Fruit fly (Drosophila melanogaster) whole organism, prepupa: ENCODE data around the gene CG14072.

Experiments used
- Blimp-1 ChIP-seq: fragments of 200-800 bp; sonication (Bioruptor generic); optimal IDR thresholded peaks from 3 replicates; lab custom pipeline; 2017; ENCODE audit warnings: missing biosample characterization, missing genetic modification characterization, mild to moderate bottlenecking, moderate library complexity, missing genetic modification reagents
- CG11294 ChIP-seq: fragments of 200-800 bp; sonication (Bioruptor generic); IDR thresholded peaks from 2 replicates; pipeline ENCODE4 v1.3.6; 2022; ENCODE audit warnings: missing biosample characterization, missing genetic modification characterization
- CG11762 ChIP-seq: fragments of 200-800 bp; sonication (Bioruptor generic); optimal IDR thresholded peaks from 3 replicates; lab custom pipeline; 2016; ENCODE audit warnings: missing biosample characterization, missing genetic modification characterization; ENCODE audit not compliant: insufficient read depth
- CG11902 ChIP-seq: fragments of 200-800 bp; sonication (Bioruptor generic); optimal IDR thresholded peaks from 3 replicates; lab custom pipeline; 2016; ENCODE audit warnings: missing biosample characterization, missing genetic modification characterization
- CG15336 ChIP-seq: fragments of 200-800 bp; sonication (Bioruptor generic); IDR thresholded peaks from 2 replicates; pipeline ENCODE4 v1.3.6; 2022; ENCODE audit warnings: missing biosample characterization, missing genetic modification characterization
- CG1621 ChIP-seq: fragments of 200-800 bp; sonication (Bioruptor generic); optimal IDR thresholded peaks from 3 replicates; lab custom pipeline; 2018; ENCODE audit warnings: missing biosample characterization, mild to moderate bottlenecking, missing genetic modification characterization
- CG16779 ChIP-seq: fragments of 200-800 bp; sonication (Bioruptor generic); optimal IDR thresholded peaks from 3 replicates; lab custom pipeline; 2017; ENCODE audit warnings: missing biosample characterization, mild to moderate bottlenecking, missing genetic modification characterization
- CG3032 ChIP-seq: fragments of 200-800 bp; optimal IDR thresholded peaks from 2 replicates; lab custom pipeline; 2019; ENCODE audit warnings: missing biosample characterization, mild to moderate bottlenecking, missing genetic modification characterization, moderate library complexity
- CG3919 ChIP-seq: fragments of 200-800 bp; sonication (Bioruptor generic); optimal IDR thresholded peaks from 3 replicates; lab custom pipeline; 2016; ENCODE audit warnings: missing biosample characterization, missing genetic modification characterization
- CG6163 ChIP-seq: fragments of 200-800 bp; sonication (Bioruptor generic); IDR thresholded peaks from 3 replicates; pipeline ENCODE4 v1.3.6; 2022; ENCODE audit warnings: missing biosample characterization, missing genetic modification characterization
- CG6276 ChIP-seq: fragments of 200-800 bp; sonication (Bioruptor generic); optimal IDR thresholded peaks from 2 replicates; lab custom pipeline; 2017; ENCODE audit warnings: missing biosample characterization, mild to moderate bottlenecking, missing genetic modification characterization
- CG6854 ChIP-seq: fragments of 200-800 bp; sonication (Bioruptor generic); optimal IDR thresholded peaks from 2 replicates; lab custom pipeline; 2017; ENCODE audit warnings: missing biosample characterization, mild to moderate bottlenecking, missing genetic modification characterization
- CG8632 ChIP-seq: fragments of 200-800 bp; sonication (Bioruptor generic); optimal IDR thresholded peaks from 3 replicates; lab custom pipeline; 2016; ENCODE audit warnings: missing biosample characterization, missing genetic modification characterization
- CG9139 ChIP-seq: fragments of 200-800 bp; sonication (Bioruptor generic); optimal IDR thresholded peaks from 3 replicates; lab custom pipeline; 2017; ENCODE audit warnings: missing biosample characterization, mild to moderate bottlenecking, missing genetic modification characterization
- Eip75B ChIP-seq: fragments of 200-800 bp; sonication (Bioruptor generic); optimal IDR thresholded peaks from 3 replicates; lab custom pipeline; 2016; ENCODE audit warnings: missing biosample characterization, missing genetic modification characterization
- Eip78C ChIP-seq: fragments of 200-800 bp; sonication (Bioruptor generic); peaks from one replicate; lab custom pipeline; 2016; ENCODE audit warnings: missing biosample characterization, missing genetic modification characterization
- Eip93F ChIP-seq: fragments of 200-800 bp; sonication (Bioruptor generic); optimal IDR thresholded peaks from 2 replicates; lab custom pipeline; 2016; ENCODE audit warnings: missing biosample characterization, mild to moderate bottlenecking, missing genetic modification characterization
- Ets21C ChIP-seq: fragments of 200-800 bp; sonication (Bioruptor generic); optimal IDR thresholded peaks from 3 replicates; lab custom pipeline; 2016; ENCODE audit warnings: missing biosample characterization, missing genetic modification characterization
- Ets96B ChIP-seq: fragments of 200-800 bp; optimal IDR thresholded peaks from 2 replicates; lab custom pipeline; 2019; ENCODE audit warnings: missing biosample characterization, mild to moderate bottlenecking, missing genetic modification characterization, moderate library complexity
- Gug ChIP-seq: fragments of 200-800 bp; sonication (Bioruptor generic); IDR thresholded peaks from 2 replicates; pipeline ENCODE4 v1.3.6; 2022; ENCODE audit warnings: missing biosample characterization, missing genetic modification characterization
- Hr39 ChIP-seq: fragments of 200-800 bp; sonication (Bioruptor generic); optimal IDR thresholded peaks from 2 replicates; lab custom pipeline; 2016; ENCODE audit warnings: missing biosample characterization, missing genetic modification characterization
- Hr4 ChIP-seq: fragments of 200-800 bp; sonication (Bioruptor generic); optimal IDR thresholded peaks from 3 replicates; lab custom pipeline; 2016; ENCODE audit warnings: missing biosample characterization, missing genetic modification characterization
- Met ChIP-seq: fragments of 200-800 bp; sonication (Bioruptor generic); optimal IDR thresholded peaks from 3 replicates; lab custom pipeline; 2016; ENCODE audit warnings: missing biosample characterization, missing genetic modification characterization
- OdsH ChIP-seq: fragments of 200-800 bp; sonication (Bioruptor generic); optimal IDR thresholded peaks from 3 replicates; lab custom pipeline; 2016; ENCODE audit warnings: missing biosample characterization, missing genetic modification characterization
- Sox102F ChIP-seq: fragments of 200-800 bp; sonication (Bioruptor generic); optimal IDR thresholded peaks from 2 replicates; lab custom pipeline; 2016; ENCODE audit warnings: missing biosample characterization, mild to moderate bottlenecking, missing genetic modification characterization
- Sox14 ChIP-seq: fragments of 200-800 bp; sonication (Bioruptor generic); optimal IDR thresholded peaks from 3 replicates; lab custom pipeline; 2016; ENCODE audit warnings: missing biosample characterization, missing genetic modification characterization
- achi ChIP-seq: fragments of 200-800 bp; sonication (Bioruptor generic); optimal IDR thresholded peaks from 3 replicates; lab custom pipeline; 2016; ENCODE audit warnings: missing biosample characterization, missing genetic modification characterization
- acj6 ChIP-seq: fragments of 200-800 bp; sonication (Bioruptor generic); optimal IDR thresholded peaks from 3 replicates; lab custom pipeline; 2016; ENCODE audit warnings: missing biosample characterization, missing genetic modification characterization
- dac ChIP-seq: fragments of 200-800 bp; sonication (Bioruptor generic); optimal IDR thresholded peaks from 2 replicates; lab custom pipeline; 2017; ENCODE audit warnings: missing biosample characterization, mild to moderate bottlenecking, missing genetic modification characterization
- eg ChIP-seq: fragments of 200-800 bp; sonication (Bioruptor generic); IDR thresholded peaks from 3 replicates; pipeline ENCODE4 v1.3.6; 2022; ENCODE audit warnings: missing biosample characterization, missing genetic modification characterization
- esn ChIP-seq: fragments of 200-800 bp; sonication (Bioruptor generic); optimal IDR thresholded peaks from 2 replicates; lab custom pipeline; 2016; ENCODE audit warnings: missing biosample characterization, mild to moderate bottlenecking, missing genetic modification characterization, moderate library complexity
- fd59A ChIP-seq: fragments of 200-800 bp; sonication (Bioruptor generic); optimal IDR thresholded peaks from 2 replicates; lab custom pipeline; 2017; ENCODE audit warnings: missing biosample characterization, mild to moderate bottlenecking, missing genetic modification characterization, missing genetic modification reagents
- fd85E ChIP-seq: fragments of 200-800 bp; sonication (Bioruptor generic); optimal IDR thresholded peaks from 3 replicates; lab custom pipeline; 2016; ENCODE audit warnings: missing biosample characterization, missing genetic modification characterization
- fkh ChIP-seq: fragments of 200-800 bp; sonication (Bioruptor generic); optimal IDR thresholded peaks from 3 replicates; lab custom pipeline; 2017; ENCODE audit warnings: missing biosample characterization, mild to moderate bottlenecking, missing genetic modification characterization, moderate library complexity
- lz ChIP-seq: fragments of 200-800 bp; sonication (Bioruptor generic); optimal IDR thresholded peaks from 3 replicates; lab custom pipeline; 2016; ENCODE audit warnings: missing biosample characterization, missing genetic modification characterization
- net ChIP-seq: fragments of 200-800 bp; sonication (Bioruptor generic); optimal IDR thresholded peaks from 3 replicates; lab custom pipeline; 2016; ENCODE audit warnings: missing biosample characterization, missing genetic modification characterization
- salr ChIP-seq, 2 experiments: fragments of 200-800 bp; sonication (Bioruptor generic); optimal IDR thresholded peaks; 3 replicates each; lab custom pipeline; 2016 to 2018; ENCODE audit warnings: missing biosample characterization in 2 of 2, missing genetic modification characterization in 2 of 2, mild to moderate bottlenecking in 1 of 2
- spab ChIP-seq: fragments of 200-800 bp; sonication (Bioruptor generic); optimal IDR thresholded peaks from 2 replicates; lab custom pipeline; 2017; ENCODE audit warnings: missing biosample characterization, mild to moderate bottlenecking, missing genetic modification characterization, missing genetic modification reagents
- vri ChIP-seq: fragments of 200-800 bp; sonication (Bioruptor generic); optimal IDR thresholded peaks from 3 replicates; lab custom pipeline; 2016; ENCODE audit warnings: missing biosample characterization, mild to moderate bottlenecking, missing genetic modification characterization

CG14072 gene

DNA sequence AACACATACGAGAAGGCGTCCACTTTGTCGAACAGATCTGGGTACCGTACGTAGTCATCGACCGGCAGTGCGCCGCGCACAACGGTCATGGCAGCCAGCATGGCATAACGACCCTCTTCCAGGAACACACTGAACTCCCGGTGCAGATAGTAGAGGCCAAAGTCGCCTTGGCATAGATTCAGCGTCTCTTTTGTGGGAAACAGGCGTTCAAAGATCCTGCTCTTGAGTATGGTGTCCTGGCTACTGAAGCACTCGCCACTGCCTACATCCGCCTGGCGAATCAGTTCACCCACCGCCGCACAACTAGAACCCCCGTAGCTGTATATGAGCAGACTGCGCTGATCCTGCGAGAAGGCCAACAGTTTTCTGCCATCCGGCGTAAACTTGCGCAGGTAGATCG lies 38.2 kb downstream of the CG14072 start:
- TF ChIP-seq Gug (GFP tag; lab: Robert Waterston, UW), result no peak
- no peak for TF ChIP-seq dac (GFP tag; lab: Kevin White, UChicago)
- TF ChIP-seq CG15336 (GFP tag; lab: Robert Waterston, UW), result no peak
- no peak for TF ChIP-seq net
- no peak for TF ChIP-seq salr (GFP tag; optimal IDR thresholded peaks at IDR 0.05; lab: Kevin White, UChicago)
- TF ChIP-seq Blimp-1 (GFP tag; lab: Kevin White, UChicago), result no peak

DNA sequence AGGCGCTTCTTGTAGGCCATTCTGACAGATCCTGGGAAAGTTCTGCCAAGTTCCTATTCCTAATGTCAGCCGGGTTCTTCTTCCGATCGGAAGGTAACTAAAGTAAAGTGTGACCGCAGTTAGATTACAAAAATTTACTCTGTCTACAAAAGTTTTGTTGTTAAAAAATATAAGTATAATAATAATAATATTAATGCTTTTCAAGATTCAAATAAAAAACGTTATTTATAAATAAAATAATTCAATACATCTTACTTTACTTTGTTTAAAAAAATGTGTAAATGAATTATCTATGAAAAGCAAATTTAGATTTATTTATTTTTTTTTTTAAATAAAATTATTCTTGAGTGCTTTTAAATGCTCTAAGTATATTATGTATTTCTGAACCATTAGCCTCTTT lies 38.7 kb downstream of the CG14072 start, which contains the start of gene abo:
Gene abo (minus strand): TSS at position 101 of the 400 bp plus-strand sequence.
- TF ChIP-seq Met (no peak), eg (no peak), esn (GFP tag; lab: Kevin White, UChicago) (no peak), CG6163 (GFP tag; lab: Robert Waterston, UW) (no peak), fd59A (no peak), CG11762 (no peak), Eip93F (GFP tag; lab: Kevin White, UChicago) (no peak), acj6 (no peak), OdsH (GFP tag; lab: Kevin White, UChicago) (no peak), CG16779 (tag; lab: Kevin White, UChicago) (no peak), dac (GFP tag; lab: Kevin White, UChicago) (no peak)

DNA sequence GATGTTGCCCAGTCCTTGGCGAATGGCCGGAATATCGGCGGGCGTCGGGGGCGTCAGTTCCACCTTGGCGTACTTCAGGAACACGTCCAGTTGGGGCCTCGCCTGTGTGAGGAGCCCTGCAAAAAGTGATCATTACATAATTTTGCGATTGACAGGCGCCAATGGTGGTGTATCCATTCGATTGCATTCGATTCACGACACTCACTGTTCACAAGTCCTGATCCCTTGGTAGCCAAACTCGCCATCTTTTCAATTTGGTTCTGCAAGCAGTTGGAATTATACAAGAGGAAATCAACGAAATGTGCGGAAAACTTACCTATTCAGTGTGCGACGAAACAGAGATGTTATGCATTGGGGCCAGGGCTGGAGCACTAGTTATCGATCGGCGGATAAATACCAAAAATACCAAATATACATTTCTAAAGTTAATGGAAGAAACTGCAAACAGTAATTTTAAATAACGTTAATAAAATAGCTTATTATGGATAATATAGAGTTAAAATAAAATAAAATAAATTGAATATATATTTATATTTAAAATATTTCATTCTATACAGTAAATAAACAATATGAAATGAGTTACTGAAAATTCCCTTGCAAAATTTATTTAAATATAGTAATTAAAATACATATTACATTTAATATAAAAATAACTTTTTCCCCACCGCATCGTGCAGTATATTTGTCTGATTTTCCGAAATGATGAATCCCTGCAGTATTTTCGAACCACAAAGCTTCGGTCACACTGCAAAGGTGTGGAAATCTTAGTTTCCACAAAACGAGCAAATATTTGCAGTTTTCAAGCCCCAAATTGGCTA lies 39.8 kb downstream of the CG14072 start, which contains the start of the genes ATPsynG and SCAR:
Gene ATPsynG (minus strand): TSS at position 354 of the 818 bp plus-strand sequence.
Gene SCAR (plus strand): TSS at position 727 of the 818 bp plus-strand sequence.
- TF ChIP-seq CG1621 (tag; lab: Kevin White, UChicago), result no peak
- TF ChIP-seq esn (GFP tag; lab: Kevin White, UChicago), result no peak
- peak; percentile 78 for TF ChIP-seq vri
- TF ChIP-seq Eip78C, result peak; percentile 34
- TF ChIP-seq, all 60 proteins: peak for 2

DNA sequence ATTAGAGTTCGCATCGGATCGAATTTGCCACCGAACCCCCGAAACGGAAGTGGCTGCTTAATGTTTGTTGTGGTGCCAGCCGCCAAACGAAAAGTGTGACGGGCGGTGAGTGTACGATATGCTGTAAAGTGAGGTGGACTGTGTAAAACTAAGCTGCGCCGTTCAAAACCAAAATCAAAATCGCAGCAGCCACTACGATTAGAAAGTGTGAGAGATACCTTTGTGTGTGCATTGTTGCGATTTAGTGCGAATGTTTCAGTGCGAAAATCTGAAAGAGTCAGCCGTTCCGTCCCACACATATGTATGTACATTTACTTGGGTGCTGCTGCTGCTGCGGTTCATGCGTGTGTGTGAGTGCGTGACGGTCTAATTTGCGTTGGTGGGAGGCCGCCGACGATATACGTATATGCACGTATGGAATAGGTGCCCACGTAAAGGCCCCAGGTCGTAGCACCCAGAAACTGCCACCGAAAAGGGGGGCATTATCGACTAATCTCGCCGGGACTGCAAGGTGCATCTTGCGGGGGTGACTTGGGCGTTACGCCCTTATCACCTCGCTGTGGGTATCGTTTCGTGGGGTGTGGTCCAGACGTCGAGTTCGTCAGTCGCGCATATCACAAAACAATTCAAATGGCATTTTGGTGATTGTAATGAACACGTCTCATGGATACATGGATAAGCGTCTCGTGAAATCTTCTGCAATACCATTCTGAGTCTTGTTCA lies 40.6 kb downstream of the CG14072 start:
- TF ChIP-seq CG6276 (GFP tag; lab: Kevin White, UChicago), result no peak
- no peak for TF ChIP-seq spab (GFP tag; lab: Kevin White, UChicago)
- TF ChIP-seq Eip78C, result peak; percentile 34
- no peak for TF ChIP-seq CG9139 (GFP tag; lab: Kevin White, UChicago)
- TF ChIP-seq esn (GFP tag; lab: Kevin White, UChicago), result peak; percentile 16
- TF ChIP-seq Sox14, result no peak
- peak; percentile 55 for TF ChIP-seq CG6854 (GFP tag; lab: Kevin White, UChicago)

DNA sequence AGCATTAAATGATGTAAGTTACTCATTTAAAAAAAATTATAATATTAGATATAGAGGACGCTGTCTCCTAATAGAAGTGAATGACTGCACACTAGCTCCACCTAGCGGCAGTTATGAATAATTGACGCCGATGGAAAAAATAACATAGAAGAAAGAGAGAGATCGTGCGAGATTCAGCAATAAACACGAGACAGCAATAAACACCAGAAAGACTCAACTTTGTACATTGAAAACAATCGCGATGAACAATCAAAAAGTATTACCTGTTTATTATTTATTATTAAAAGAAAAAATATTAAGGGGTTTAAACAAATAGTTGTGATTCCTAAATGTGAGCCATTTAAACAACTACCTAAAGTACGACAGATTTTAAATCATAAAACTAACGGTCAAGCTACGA lies 49.7 kb downstream of the CG14072 start:
- peak; percentile 13 for TF ChIP-seq Ets96B (tag; lab: Kevin White, UChicago)
- TF ChIP-seq dac (GFP tag; lab: Kevin White, UChicago), result peak; percentile 2
- no peak for TF ChIP-seq fkh (GFP tag; lab: Kevin White, UChicago)
- peak; percentile 84 for TF ChIP-seq Eip78C
- TF ChIP-seq Eip75B (GFP tag; lab: Kevin White, UChicago), result peak; percentile 13
- TF ChIP-seq Hr4, result peak; percentile 64
- TF ChIP-seq CG11762, result peak; percentile 29
- TF ChIP-seq CG6163 (GFP tag; lab: Robert Waterston, UW), result no peak
- no peak for TF ChIP-seq Ets21C (GFP tag; lab: Kevin White, UChicago)
- TF ChIP-seq CG11294 (GFP tag; lab: Robert Waterston, UW), result no peak
- TF ChIP-seq fd59A, result no peak
- TF ChIP-seq vri, result no peak
- TF ChIP-seq CG8632 (GFP tag; lab: Kevin White, UChicago), result no peak
- no peak for TF ChIP-seq CG11902
- TF ChIP-seq Sox102F (GFP tag; lab: Kevin White, UChicago), result no peak
- no peak for TF ChIP-seq Blimp-1 (GFP tag; lab: Kevin White, UChicago)
- TF ChIP-seq CG3032, result peak; percentile 5
- TF ChIP-seq OdsH (GFP tag; lab: Kevin White, UChicago), result no peak
- TF ChIP-seq fd85E (GFP tag; lab: Kevin White, UChicago), result no peak
- TF ChIP-seq CG15336 (GFP tag; lab: Robert Waterston, UW), result peak; percentile 22; the same call in 1 of the 2 replicates
- no peak for TF ChIP-seq Hr39 (GFP tag; lab: Kevin White, UChicago)
- TF ChIP-seq esn (GFP tag; lab: Kevin White, UChicago), result no peak
- no peak for TF ChIP-seq achi (GFP tag; lab: Kevin White, UChicago)
- no peak for TF ChIP-seq lz (GFP tag; lab: Kevin White, UChicago)
- TF ChIP-seq CG3919 (GFP tag; lab: Kevin White, UChicago), result no peak
